Worm (Caenorhabditis elegans) whole organism, early embryonic: ENCODE results near the gene ZC449.2.

Experiments used
- B0310.2 ChIP-seq: sonication (generic microtip); optimal IDR thresholded peaks from 2 replicates; lab custom pipeline; 2016; ENCODE audit warnings: mild to moderate bottlenecking, missing genetic modification characterization, missing compliant biosample characterization
- aly-1 ChIP-seq: sonication (generic microtip); optimal IDR thresholded peaks from 2 replicates; lab custom pipeline; 2016; ENCODE audit warnings: missing genetic modification characterization, missing compliant biosample characterization
- ama-1 ChIP-seq: fragments of 150-350 bp; optimal IDR thresholded peaks from 2 replicates; lab custom pipeline; 2014
- flt-1 ChIP-seq: fragments of 200-800 bp; sonication (Bioruptor generic); IDR thresholded peaks from 2 replicates; pipeline ENCODE4 v1.3.6; 2022; ENCODE audit warnings: missing genetic modification characterization, missing compliant biosample characterization
- hmg-4 ChIP-seq: fragments of 200-800 bp; sonication (Bioruptor generic); optimal IDR thresholded peaks from 2 replicates; lab custom pipeline; 2018; ENCODE audit warnings: mild to moderate bottlenecking, missing genetic modification characterization, missing compliant biosample characterization
- hnd-1 ChIP-seq: sonication (generic microtip); optimal IDR thresholded peaks from 2 replicates; lab custom pipeline; 2016; ENCODE audit warnings: missing genetic modification characterization, missing compliant biosample characterization
- sea-1 ChIP-seq: fragments of 200-800 bp; sonication (Bioruptor generic); conservative IDR thresholded peaks from 2 replicates; pipeline ENCODE4 v1.3.6; 2022; ENCODE audit warnings: missing genetic modification characterization, missing compliant biosample characterization
- tbx-37 ChIP-seq: fragments of 200-800 bp; sonication (Bioruptor generic); conservative IDR thresholded peaks from 2 replicates; pipeline ENCODE4 v1.3.6; 2022; ENCODE audit warnings: missing genetic modification reagents, missing genetic modification characterization, missing compliant biosample characterization

- no peak for TF ChIP-seq B0310.2 (tag; lab: Kevin White, UChicago)
- TF ChIP-seq ama-1 (lab: Kevin White, UChicago): no peak
- no peak for TF ChIP-seq flt-1
- no peak for TF ChIP-seq aly-1
- no peak for TF ChIP-seq tbx-37 (GFP tag; lab: Robert Waterston, UW)
- no peak for TF ChIP-seq sea-1 (GFP tag; lab: Robert Waterston, UW)
- no peak for TF ChIP-seq hmg-4 (GFP tag; lab: Kevin White, UChicago)
- TF ChIP-seq hnd-1 (tag; lab: Kevin White, UChicago): no peak
Observed at ce11 chrX:4992523-4992922, 28.6 kb upstream of the ZC449.2 start.
